Fruit fly (Drosophila melanogaster): ENCODE measurements around the gene Jon66Ci.

The Jon66Ci gene

DNA sequence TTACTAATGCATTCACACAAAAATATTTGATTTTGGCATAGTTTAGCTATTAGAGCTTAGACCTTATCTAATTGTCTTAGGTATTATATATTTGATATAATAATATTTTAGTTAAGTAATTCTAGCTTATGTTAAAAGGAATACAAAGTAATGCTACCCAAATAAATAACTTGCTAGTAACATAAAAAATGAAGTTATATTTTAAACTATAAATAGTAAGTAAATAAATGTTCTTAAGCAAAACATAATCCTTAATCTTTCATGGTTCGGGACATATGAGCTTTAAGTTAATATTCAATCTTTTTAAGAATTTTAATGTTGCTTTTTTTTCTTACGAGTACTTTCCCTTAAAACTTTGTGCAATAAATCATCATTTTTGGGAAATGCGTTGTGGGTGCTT, 31.8 kb downstream of the Jon66Ci start (continued):
- TF ChIP-seq CG9817 (tag; optimal IDR thresholded peaks at IDR 0.05) (no peak), Rfx (GFP tag; IDR thresholded peaks at IDR 0.05) (no peak), CG3995 (GFP tag; optimal IDR thresholded peaks at IDR 0.05) (no peak), Blimp-1 (GFP tag; optimal IDR thresholded peaks at IDR 0.05) (peak; percentile 13), CG8388 (GFP tag; optimal IDR thresholded peaks at IDR 0.05) (peak; percentile 6), zen (tag; optimal IDR thresholded peaks at IDR 0.05) (no peak), Bdp1 (GFP tag; optimal IDR thresholded peaks at IDR 0.05) (no peak), Six4 (GFP tag; optimal IDR thresholded peaks at IDR 0.05) (peak; percentile 26), CG10274 (GFP tag; optimal IDR thresholded peaks at IDR 0.05) (no peak), Bteb2 (GFP tag; optimal IDR thresholded peaks at IDR 0.05) (no peak), CG31365 (tag; optimal IDR thresholded peaks at IDR 0.05) (no peak), ato (GFP tag; IDR thresholded peaks at IDR 0.05; ENCODE audit: partially characterized antibody) (no peak), CG3065 (GFP tag; optimal IDR thresholded peaks at IDR 0.05) (no peak), Max (GFP tag; optimal IDR thresholded peaks at IDR 0.05) (no peak), bigmax (GFP tag; optimal IDR thresholded peaks at IDR 0.05) (no peak), CG7786 (GFP tag; optimal IDR thresholded peaks at IDR 0.05) (no peak), Nf-YC (tag; optimal IDR thresholded peaks at IDR 0.05) (no peak), wdn (GFP tag; IDR thresholded peaks at IDR 0.05) (no peak), Dek (tag; optimal IDR thresholded peaks at IDR 0.05) (no peak), CG12219 (GFP tag; optimal IDR thresholded peaks at IDR 0.05) (no peak), ewg (GFP tag; optimal IDR thresholded peaks at IDR 0.05) (no peak), tgo (GFP tag; IDR thresholded peaks at IDR 0.05) (no peak), Eip74EF (GFP tag; optimal IDR thresholded peaks at IDR 0.05) (peak in 1 of 2 experiments; percentile 32), Elba2 (GFP tag; optimal IDR thresholded peaks at IDR 0.05) (no peak), bcd (GFP tag; optimal IDR thresholded peaks at IDR 0.05) (no peak), nerfin-2 (GFP tag; IDR thresholded peaks at IDR 0.05; ENCODE audit: partially characterized antibody) (no peak), Med (GFP tag) (no peak), schlank (tag; optimal IDR thresholded peaks at IDR 0.05) (no peak), CG10979 (tag; optimal IDR thresholded peaks at IDR 0.05) (peak; percentile 40), ATbp (GFP tag; optimal IDR thresholded peaks at IDR 0.05) (peak; percentile 14), Aef1 (GFP tag; IDR thresholded peaks at IDR 0.05) (no peak), Atf-2 (GFP tag; optimal IDR thresholded peaks at IDR 0.05) (no peak), oc (tag; optimal IDR thresholded peaks at IDR 0.05) (no peak), MBD-R2 (GFP tag; IDR thresholded peaks at IDR 0.05) (no peak), wor (GFP tag; IDR thresholded peaks at IDR 0.05) (no peak), Gsc (GFP tag; IDR thresholded peaks at IDR 0.05) (no peak), CG11695 (GFP tag; IDR thresholded peaks at IDR 0.05) (no peak), bsh (GFP tag; optimal IDR thresholded peaks at IDR 0.05) (peak in 1 of 2 experiments; percentile 12), CG2712 (tag; optimal IDR thresholded peaks at IDR 0.05) (peak; percentile 20), chm (GFP tag; IDR thresholded peaks at IDR 0.05) (no peak), maf-S (GFP tag; optimal IDR thresholded peaks at IDR 0.05) (no peak), sim (GFP tag; IDR thresholded peaks at IDR 0.05) (no peak), HLHmδ (GFP tag; optimal IDR thresholded peaks at IDR 0.05) (no peak), PHDP (tag; optimal IDR thresholded peaks at IDR 0.05) (peak; percentile 1), CG4854 (GFP tag; optimal IDR thresholded peaks at IDR 0.05) (no peak), insv (GFP tag; optimal IDR thresholded peaks at IDR 0.05) (no peak), chif (GFP tag; optimal IDR thresholded peaks at IDR 0.05) (no peak), sens (GFP tag) (peak; percentile 63), exex (tag; optimal IDR thresholded peaks at IDR 0.05) (no peak), pita (GFP tag; optimal IDR thresholded peaks at IDR 0.05) (no peak), ssp (GFP tag; IDR thresholded peaks at IDR 0.05) (no peak)

Measured in whole organism, embryonic.